Fruit fly (Drosophila melanogaster) whole organism, adult: Measurements from ENCODE around the gene CG10163.

ENCODE experiments used
- CG11617 ChIP-seq: fragments of 200-800 bp; sonication (Bioruptor generic); optimal IDR thresholded peaks from 2 replicates; lab custom pipeline; 2017; ENCODE audit warnings: mild to moderate bottlenecking, missing biosample characterization, missing genetic modification reagents, missing genetic modification characterization
- CG12768 ChIP-seq: fragments of 200-800 bp; sonication (Bioruptor generic); optimal IDR thresholded peaks from 2 replicates; lab custom pipeline; 2017; ENCODE audit warnings: missing biosample characterization, missing genetic modification characterization, mild to moderate bottlenecking, moderate library complexity, missing genetic modification reagents
- CG14711 ChIP-seq: fragments of 200-800 bp; sonication (Bioruptor generic); optimal IDR thresholded peaks from 2 replicates; lab custom pipeline; 2018; ENCODE audit warnings: missing biosample characterization, mild to moderate bottlenecking, missing genetic modification characterization, moderate library complexity
- CG1620 ChIP-seq: fragments of 200-800 bp; sonication (Bioruptor generic); optimal IDR thresholded peaks from 2 replicates; lab custom pipeline; 2016; ENCODE audit warnings: missing biosample characterization, missing genetic modification characterization
- CG33017 ChIP-seq: fragments of 200-800 bp; sonication (Bioruptor generic); optimal IDR thresholded peaks from 2 replicates; lab custom pipeline; 2018; ENCODE audit warnings: missing biosample characterization, mild to moderate bottlenecking, missing genetic modification characterization, moderate library complexity
- CG5204 ChIP-seq: fragments of 200-800 bp; sonication (Bioruptor generic); optimal IDR thresholded peaks from 2 replicates; lab custom pipeline; 2016; ENCODE audit warnings: missing biosample characterization, missing genetic modification characterization
- CG7045 ChIP-seq: fragments of 200-800 bp; sonication (Bioruptor generic); optimal IDR thresholded peaks from 2 replicates; lab custom pipeline; 2017; ENCODE audit warnings: missing biosample characterization, mild to moderate bottlenecking, missing genetic modification characterization
- CG7101 ChIP-seq: fragments of 200-800 bp; sonication (Bioruptor generic); optimal IDR thresholded peaks from 2 replicates; lab custom pipeline; 2018; ENCODE audit warnings: missing biosample characterization, mild to moderate bottlenecking, missing genetic modification characterization, moderate library complexity
- Clk ChIP-seq: fragments of 200-800 bp; sonication (Bioruptor generic); optimal IDR thresholded peaks from 2 replicates; lab custom pipeline; 2017; ENCODE audit warnings: missing biosample characterization, missing genetic modification characterization
- Crg-1 ChIP-seq: fragments of 200-800 bp; sonication (Bioruptor generic); optimal IDR thresholded peaks from 2 replicates; lab custom pipeline; 2016; ENCODE audit warnings: missing biosample characterization, missing genetic modification characterization
- Hr96 ChIP-seq: fragments of 200-800 bp; sonication (Bioruptor generic); optimal IDR thresholded peaks from 2 replicates; lab custom pipeline; 2016; ENCODE audit warnings: missing biosample characterization, missing genetic modification characterization
- Mnt ChIP-seq: fragments of 200-800 bp; sonication (Bioruptor generic); optimal IDR thresholded peaks from 2 replicates; lab custom pipeline; 2016; ENCODE audit warnings: missing biosample characterization, mild to moderate bottlenecking, missing genetic modification characterization
- bab1 ChIP-seq: fragments of 200-800 bp; sonication (Bioruptor generic); optimal IDR thresholded peaks from 3 replicates; lab custom pipeline; 2019; ENCODE audit warnings: missing biosample characterization, mild to moderate bottlenecking, missing genetic modification characterization, moderate library complexity
- cic ChIP-seq: fragments of 200-800 bp; sonication (Bioruptor generic); optimal IDR thresholded peaks from 2 replicates; lab custom pipeline; 2017; ENCODE audit warnings: missing biosample characterization, mild to moderate bottlenecking, missing genetic modification characterization, moderate library complexity
- cnc ChIP-seq, 2 experiments: fragments of >200 bp; optimal IDR thresholded peaks; 2 replicates each; lab custom pipeline; 2017
- kay ChIP-seq: fragments of 200-800 bp; sonication (Bioruptor generic); peaks from one replicate; lab custom pipeline; 2016; ENCODE audit warnings: missing biosample characterization, missing genetic modification characterization, borderline replicate concordance
- ovo ChIP-seq: fragments of 200-800 bp; sonication (Bioruptor generic); optimal IDR thresholded peaks from 2 replicates; lab custom pipeline; 2016; ENCODE audit warnings: missing biosample characterization, missing genetic modification characterization
- pad ChIP-seq: fragments of 200-800 bp; sonication (Bioruptor generic); optimal IDR thresholded peaks from 3 replicates; lab custom pipeline; 2017; ENCODE audit warnings: missing biosample characterization, missing genetic modification characterization, mild to moderate bottlenecking, moderate library complexity, missing genetic modification reagents
- tj ChIP-seq: fragments of 200-800 bp; sonication (Bioruptor generic); optimal IDR thresholded peaks from 3 replicates; lab custom pipeline; 2017; ENCODE audit warnings: missing biosample characterization, mild to moderate bottlenecking, missing genetic modification characterization, moderate library complexity
- toe ChIP-seq: fragments of 200-800 bp; sonication (Bioruptor generic); optimal IDR thresholded peaks from 2 replicates; lab custom pipeline; 2016; ENCODE audit warnings: missing biosample characterization, missing genetic modification characterization

CG10163 gene

dm6 chr3L:6263896-6264841 is 5.6 kb upstream of the CG10163 start:
- TF ChIP-seq CG7045 (GFP tag; lab: Kevin White, UChicago), result no peak
- no peak for TF ChIP-seq Mnt (GFP tag; lab: Kevin White, UChicago)
- no peak for TF ChIP-seq ovo (GFP tag; lab: Kevin White, UChicago)
- TF ChIP-seq cnc (optimal IDR thresholded peaks at IDR 0.05; lab: Kevin White, UChicago), result no peak
- TF ChIP-seq cic (GFP tag; lab: Kevin White, UChicago), result no peak
- no peak for TF ChIP-seq CG33017 (tag; lab: Kevin White, UChicago)
- TF ChIP-seq CG5204 (GFP tag; lab: Kevin White, UChicago), result peak; percentile 29
- TF ChIP-seq pad (GFP tag; lab: Kevin White, UChicago), result no peak
- no peak for TF ChIP-seq CG12768
- no peak for TF ChIP-seq Clk (GFP tag; lab: Kevin White, UChicago)
- TF ChIP-seq CG14711 (tag; lab: Kevin White, UChicago), result no peak
- TF ChIP-seq toe, result peak; percentile 39
- peak; percentile 32 for TF ChIP-seq tj
- peak; percentile 5 for TF ChIP-seq Hr96 (GFP tag; lab: Kevin White, UChicago)
- no peak for TF ChIP-seq CG11617
- no peak for TF ChIP-seq CG7101 (tag; lab: Kevin White, UChicago)
- no peak for TF ChIP-seq Crg-1 (GFP tag; lab: Kevin White, UChicago)
- TF ChIP-seq kay (GFP tag; lab: Kevin White, UChicago), result peak; percentile 87
- TF ChIP-seq CG1620, result peak; percentile 47
- TF ChIP-seq bab1 (GFP tag; lab: Kevin White, UChicago), result no peak

dm6 chr3L:6263470-6263869 is 4.9 kb upstream of the CG10163 start:
- TF ChIP-seq CG7045 (GFP tag; lab: Kevin White, UChicago) (no peak), Clk (GFP tag; lab: Kevin White, UChicago) (no peak), ovo (GFP tag; lab: Kevin White, UChicago) (no peak), cic (GFP tag; lab: Kevin White, UChicago) (no peak), kay (GFP tag; lab: Kevin White, UChicago) (no peak), Mnt (GFP tag; lab: Kevin White, UChicago) (no peak), CG5204 (GFP tag; lab: Kevin White, UChicago) (no peak)

- peak; percentile 58 for TF ChIP-seq toe
- peak; percentile 40 for TF ChIP-seq Hr96 (GFP tag; lab: Kevin White, UChicago)
- no peak for TF ChIP-seq cnc (optimal IDR thresholded peaks at IDR 0.05; lab: Kevin White, UChicago)
- TF ChIP-seq ovo (GFP tag; lab: Kevin White, UChicago), result peak; percentile 10
- TF ChIP-seq CG12768, result peak; percentile 78
- peak; percentile 41 for TF ChIP-seq Mnt (GFP tag; lab: Kevin White, UChicago)
- no peak for TF ChIP-seq CG1620
- TF ChIP-seq bab1 (GFP tag; lab: Kevin White, UChicago), result peak; percentile 71
- TF ChIP-seq CG14711 (tag; lab: Kevin White, UChicago), result peak; percentile 79
- peak; percentile 51 for TF ChIP-seq Clk (GFP tag; lab: Kevin White, UChicago)
- peak; percentile 61 for TF ChIP-seq tj
- peak; percentile 88 for TF ChIP-seq CG7101 (tag; lab: Kevin White, UChicago)
- TF ChIP-seq Crg-1 (GFP tag; lab: Kevin White, UChicago), result peak; percentile 49
- peak; percentile 84 for TF ChIP-seq CG7045 (GFP tag; lab: Kevin White, UChicago)
- peak; percentile 78 for TF ChIP-seq CG5204 (GFP tag; lab: Kevin White, UChicago)
- TF ChIP-seq CG33017 (tag; lab: Kevin White, UChicago), result peak; percentile 91
- no peak for TF ChIP-seq kay (GFP tag; lab: Kevin White, UChicago)
- TF ChIP-seq pad (GFP tag; lab: Kevin White, UChicago), result peak; percentile 45
- peak; percentile 10 for TF ChIP-seq cic (GFP tag; lab: Kevin White, UChicago)
- TF ChIP-seq CG11617, result peak; percentile 90
Measured at dm6 chr3L:6262644-6263404, 4.3 kb upstream of the CG10163 start, which contains the start of gene Ldh. TSS of gene Ldh (minus strand) at chr3L:6262694.

dm6 chr3L:6262076-6262504 is 3.5 kb upstream of the CG10163 start:
- no peak for TF ChIP-seq Mnt (GFP tag; lab: Kevin White, UChicago)
- TF ChIP-seq Clk (GFP tag; lab: Kevin White, UChicago), result no peak
- no peak for TF ChIP-seq CG14711 (tag; lab: Kevin White, UChicago)
- TF ChIP-seq CG11617, result no peak

dm6 chr3L:6261230-6261629 is 2.7 kb upstream of the CG10163 start:
- no peak for TF ChIP-seq Hr96 (GFP tag; lab: Kevin White, UChicago)
- no peak for TF ChIP-seq toe
- no peak for TF ChIP-seq pad (GFP tag; lab: Kevin White, UChicago)
- peak; percentile 19 for TF ChIP-seq cic (GFP tag; lab: Kevin White, UChicago)
- no peak for TF ChIP-seq CG7101 (tag; lab: Kevin White, UChicago)
- TF ChIP-seq kay (GFP tag; lab: Kevin White, UChicago), result peak; percentile 48
- no peak for TF ChIP-seq cnc (optimal IDR thresholded peaks at IDR 0.05; lab: Kevin White, UChicago)
- no peak for TF ChIP-seq CG12768
- TF ChIP-seq Mnt (GFP tag; lab: Kevin White, UChicago), result no peak
- no peak for TF ChIP-seq CG14711 (tag; lab: Kevin White, UChicago)
- no peak for TF ChIP-seq tj
